Worm (Caenorhabditis elegans) whole organism, mixed stage, embryonic: ENCODE data around the gene jmjd-5.

Experiments used
- ces-1 ChIP-seq: fragments of 150-350 bp; optimal IDR thresholded peaks from 2 replicates; lab custom pipeline; 2014; ENCODE audit warnings: missing biosample characterization, missing genetic modification reagents, missing genetic modification characterization
- nhr-76 ChIP-seq: sonication (generic microtip); optimal IDR thresholded peaks from 2 replicates; lab custom pipeline; 2017; ENCODE audit warnings: missing biosample characterization, missing genetic modification characterization
- snpc-4 ChIP-seq: fragments of 150-350 bp; optimal IDR thresholded peaks from 2 replicates; lab custom pipeline; 2014; ENCODE audit warnings: missing biosample characterization, missing genetic modification characterization
- unc-39 ChIP-seq: fragments of 150-350 bp; optimal IDR thresholded peaks from 2 replicates; lab custom pipeline; 2014; ENCODE audit warnings: missing biosample characterization, missing genetic modification characterization
- unc-62 ChIP-seq: fragments of 150-350 bp; optimal IDR thresholded peaks from 2 replicates; lab custom pipeline; 2014; ENCODE audit warnings: missing biosample characterization, missing genetic modification reagents, missing genetic modification characterization

DNA sequence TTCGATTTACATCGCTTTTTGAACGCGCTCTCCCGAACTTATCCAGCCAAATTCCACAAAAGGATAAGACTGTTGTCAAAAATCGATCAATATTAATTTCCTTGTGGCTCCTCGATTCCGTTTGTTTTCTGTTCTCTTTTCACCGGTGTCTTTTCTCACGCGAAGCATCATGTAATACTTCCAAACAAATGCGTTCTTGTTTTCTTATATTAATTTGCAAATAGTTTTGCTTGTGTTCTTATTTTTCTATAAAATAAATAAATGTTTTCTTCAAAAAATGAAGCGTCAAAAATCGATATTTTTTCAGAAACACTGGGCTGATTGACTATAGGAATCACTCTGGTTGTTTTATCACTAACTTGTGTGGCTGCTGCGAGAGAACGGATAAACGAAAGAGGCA is 13.7 kb upstream of the jmjd-5 start, which contains the start of gene math-33:
- TF ChIP-seq unc-39 (tag; lab: Kevin White, UChicago): no peak
- TF ChIP-seq unc-62 (GFP tag; lab: Kevin White, UChicago): no peak
- TF ChIP-seq snpc-4: no peak
- no peak for TF ChIP-seq ces-1 (GFP tag; lab: Kevin White, UChicago)
- no peak for TF ChIP-seq nhr-76 (tag; lab: Kevin White, UChicago)
